Fruit fly (Drosophila melanogaster) whole organism, embryonic: ENCODE data around the gene Kua.

Experiments used
- B-H1 ChIP-seq: fragments of 200-800 bp; sonication (Bioruptor generic); IDR thresholded peaks from 3 replicates; pipeline ENCODE4 v1.3.6; 2022; ENCODE audit warnings: missing biosample characterization, missing genetic modification characterization
- CG10267 ChIP-seq: fragments of 200-800 bp; sonication (Bioruptor generic); optimal IDR thresholded peaks from 2 replicates; lab custom pipeline; 2018; ENCODE audit warnings: missing biosample characterization, mild to moderate bottlenecking, missing genetic modification characterization, moderate library complexity
- CG10565 ChIP-seq: fragments of 200-800 bp; sonication (Bioruptor generic); optimal IDR thresholded peaks from 3 replicates; lab custom pipeline; 2016; ENCODE audit warnings: missing biosample characterization, mild to moderate bottlenecking, missing genetic modification characterization
- CG11696 ChIP-seq: fragments of 200-800 bp; sonication (Bioruptor generic); IDR thresholded peaks from 2 replicates; pipeline ENCODE4 v1.3.6; 2022; ENCODE audit warnings: missing biosample characterization, missing genetic modification characterization
- CG12769 ChIP-seq: fragments of 200-800 bp; sonication (Bioruptor generic); optimal IDR thresholded peaks from 2 replicates; lab custom pipeline; 2019; ENCODE audit warnings: missing biosample characterization, mild to moderate bottlenecking, missing genetic modification characterization, moderate library complexity
- CG13123 ChIP-seq: fragments of 200-800 bp; sonication (Bioruptor generic); optimal IDR thresholded peaks from 2 replicates; lab custom pipeline; 2016; ENCODE audit warnings: missing biosample characterization, missing genetic modification characterization
- CG13296 ChIP-seq: fragments of 200-800 bp; sonication (Bioruptor generic); optimal IDR thresholded peaks from 3 replicates; lab custom pipeline; 2018; ENCODE audit warnings: missing biosample characterization, mild to moderate bottlenecking, missing genetic modification characterization
- CG13424 ChIP-seq: fragments of 200-800 bp; sonication (Bioruptor generic); optimal IDR thresholded peaks from 2 replicates; lab custom pipeline; 2019; ENCODE audit warnings: missing biosample characterization, mild to moderate bottlenecking, missing genetic modification characterization, moderate library complexity
- CG13624 ChIP-seq: fragments of 200-800 bp; sonication (Bioruptor generic); optimal IDR thresholded peaks from 2 replicates; lab custom pipeline; 2016; ENCODE audit warnings: missing biosample characterization, missing genetic modification characterization
- CG14441 ChIP-seq: fragments of 200-800 bp; sonication (Bioruptor generic); IDR thresholded peaks from 2 replicates; pipeline ENCODE4 v1.3.6; 2022; ENCODE audit warnings: missing biosample characterization, missing genetic modification characterization
- CG1603 ChIP-seq: fragments of 200-800 bp; sonication (Bioruptor generic); optimal IDR thresholded peaks from 2 replicates; lab custom pipeline; 2019; ENCODE audit warnings: missing biosample characterization, mild to moderate bottlenecking, missing genetic modification characterization, moderate library complexity
- CG16863 ChIP-seq: fragments of 200-800 bp; sonication (Bioruptor generic); optimal IDR thresholded peaks from 3 replicates; lab custom pipeline; 2016; ENCODE audit warnings: missing biosample characterization, missing genetic modification characterization
- CG17568 ChIP-seq: fragments of 200-800 bp; sonication (Bioruptor generic); optimal IDR thresholded peaks from 2 replicates; lab custom pipeline; 2018; ENCODE audit warnings: missing biosample characterization, mild to moderate bottlenecking, missing genetic modification characterization, moderate library complexity
- CG17912 ChIP-seq: fragments of 200-800 bp; sonication (Bioruptor generic); optimal IDR thresholded peaks from 2 replicates; lab custom pipeline; 2018; ENCODE audit warnings: missing biosample characterization, mild to moderate bottlenecking, missing genetic modification characterization
- CG2678 ChIP-seq: fragments of 200-800 bp; sonication (Bioruptor generic); optimal IDR thresholded peaks from 3 replicates; lab custom pipeline; 2019; ENCODE audit warnings: missing biosample characterization, mild to moderate bottlenecking, missing genetic modification characterization, moderate library complexity
- CG31388 ChIP-seq: fragments of 200-800 bp; sonication (Bioruptor generic); optimal IDR thresholded peaks from 2 replicates; lab custom pipeline; 2016; ENCODE audit warnings: missing biosample characterization, missing genetic modification characterization
- CG4328 ChIP-seq: fragments of 200-800 bp; sonication (Bioruptor generic); optimal IDR thresholded peaks from 3 replicates; lab custom pipeline; 2017; ENCODE audit warnings: missing biosample characterization, missing genetic modification reagents, missing genetic modification characterization
- CG4820 ChIP-seq: fragments of 200-800 bp; sonication (Bioruptor generic); optimal IDR thresholded peaks from 3 replicates; lab custom pipeline; 2016; ENCODE audit warnings: missing biosample characterization, missing genetic modification characterization
- CG6654 ChIP-seq: fragments of 200-800 bp; sonication (Bioruptor generic); optimal IDR thresholded peaks from 2 replicates; lab custom pipeline; 2017; ENCODE audit warnings: missing biosample characterization, mild to moderate bottlenecking, missing genetic modification characterization
- CG8765 ChIP-seq: fragments of 200-800 bp; sonication (Bioruptor generic); IDR thresholded peaks from 2 replicates; pipeline ENCODE4 v1.3.6; 2022; ENCODE audit warnings: missing biosample characterization, missing genetic modification characterization
- CG9727 ChIP-seq: fragments of 200-800 bp; sonication (Bioruptor generic); optimal IDR thresholded peaks from 3 replicates; lab custom pipeline; 2017; ENCODE audit warnings: missing biosample characterization, mild to moderate bottlenecking, missing genetic modification characterization
- Deaf1 ChIP-seq: fragments of 200-800 bp; optimal IDR thresholded peaks from 3 replicates; lab custom pipeline; 2019; ENCODE audit warnings: missing biosample characterization, mild to moderate bottlenecking, missing genetic modification characterization, moderate library complexity
- Drgx ChIP-seq: fragments of 200-800 bp; sonication (Bioruptor generic); IDR thresholded peaks from 2 replicates; pipeline ENCODE4 v1.3.6; 2022; ENCODE audit warnings: missing biosample characterization, missing genetic modification characterization
- Eip74EF ChIP-seq, 2 experiments: fragments of 200-800 bp in 1 of 2; fragments of >200 bp in 1 of 2; sonication (Bioruptor generic) in 1 of 2; optimal IDR thresholded peaks; 2 replicates each; lab custom pipeline; 2017 to 2019; ENCODE audit warnings: missing biosample characterization in 2 of 2, missing genetic modification characterization in 2 of 2, mild to moderate bottlenecking in 1 of 2, moderate library complexity in 1 of 2
- Elba2 ChIP-seq: fragments of 200-800 bp; sonication (Bioruptor generic); optimal IDR thresholded peaks from 3 replicates; lab custom pipeline; 2016; ENCODE audit warnings: missing biosample characterization, missing genetic modification characterization
- Gug ChIP-seq: fragments of 200-800 bp; sonication (Bioruptor generic); IDR thresholded peaks from 4 replicates; pipeline ENCODE4 v1.3.6; 2022; ENCODE audit warnings: missing biosample characterization, missing genetic modification characterization
- HmgZ ChIP-seq: fragments of 200-800 bp; sonication (Bioruptor generic); optimal IDR thresholded peaks from 2 replicates; lab custom pipeline; 2018; ENCODE audit warnings: missing biosample characterization, mild to moderate bottlenecking, missing genetic modification characterization
- Med ChIP-seq: fragments of 200-800 bp; sonication (Bioruptor generic); peaks from one replicate; lab custom pipeline; 2016; ENCODE audit warnings: missing biosample characterization, missing genetic modification characterization, mild to moderate bottlenecking, inconsistent platforms, moderate library complexity
- PHDP ChIP-seq: fragments of 200-800 bp; sonication (Bioruptor generic); optimal IDR thresholded peaks from 3 replicates; lab custom pipeline; 2018; ENCODE audit warnings: missing biosample characterization, mild to moderate bottlenecking, missing genetic modification characterization, moderate library complexity
- Ravus ChIP-seq: fragments of 200-800 bp; sonication (Bioruptor generic); IDR thresholded peaks from 2 replicates; pipeline ENCODE4 v1.3.6; 2022; ENCODE audit warnings: missing biosample characterization, missing genetic modification characterization
- Xbp1 ChIP-seq: fragments of 200-800 bp; sonication (Bioruptor generic); optimal IDR thresholded peaks from 3 replicates; lab custom pipeline; 2016; ENCODE audit warnings: missing biosample characterization, mild to moderate bottlenecking, missing genetic modification characterization
- chinmo ChIP-seq: fragments of 200-800 bp; sonication (Bioruptor generic); IDR thresholded peaks from 4 replicates; pipeline ENCODE4 v1.3.6; 2022; ENCODE audit warnings: missing biosample characterization, missing genetic modification characterization; ENCODE audit not compliant: partially characterized antibody
- croc ChIP-seq: fragments of 200-800 bp; sonication (Bioruptor generic); conservative IDR thresholded peaks from 3 replicates; pipeline ENCODE4 v1.3.6; 2022; ENCODE audit warnings: missing biosample characterization, missing genetic modification characterization
- crol ChIP-seq: fragments of 200-800 bp; sonication (Bioruptor generic); IDR thresholded peaks from 2 replicates; pipeline ENCODE4 v1.3.6; 2022; ENCODE audit warnings: missing biosample characterization, missing genetic modification characterization
- fd102C ChIP-seq: fragments of 200-800 bp; sonication (Bioruptor generic); optimal IDR thresholded peaks from 2 replicates; lab custom pipeline; 2018; ENCODE audit warnings: missing biosample characterization, mild to moderate bottlenecking, missing genetic modification characterization, moderate library complexity
- gem ChIP-seq: fragments of 200-800 bp; sonication (Bioruptor generic); optimal IDR thresholded peaks from 2 replicates; lab custom pipeline; 2019; ENCODE audit warnings: missing biosample characterization, mild to moderate bottlenecking, missing genetic modification characterization, moderate library complexity
- grau ChIP-seq: fragments of 200-800 bp; optimal IDR thresholded peaks from 3 replicates; lab custom pipeline; 2019; ENCODE audit warnings: missing biosample characterization, mild to moderate bottlenecking, missing genetic modification characterization, moderate library complexity
- grn ChIP-seq: fragments of 200-800 bp; sonication (Bioruptor generic); optimal IDR thresholded peaks from 3 replicates; lab custom pipeline; 2017; ENCODE audit warnings: missing biosample characterization, missing genetic modification characterization
- onecut ChIP-seq: fragments of 200-800 bp; sonication (Bioruptor generic); IDR thresholded peaks from 2 replicates; pipeline ENCODE4 v1.3.6; 2022; ENCODE audit warnings: missing biosample characterization, missing genetic modification characterization
- pb ChIP-seq: fragments of 200-800 bp; sonication (Bioruptor generic); optimal IDR thresholded peaks from 3 replicates; lab custom pipeline; 2016; ENCODE audit warnings: missing biosample characterization, missing genetic modification characterization
- pita ChIP-seq: fragments of 200-800 bp; sonication (Bioruptor generic); optimal IDR thresholded peaks from 2 replicates; lab custom pipeline; 2017; ENCODE audit warnings: missing biosample characterization, mild to moderate bottlenecking, missing genetic modification characterization
- ro ChIP-seq: fragments of 200-800 bp; sonication (Bioruptor generic); IDR thresholded peaks from 2 replicates; pipeline ENCODE4 v1.3.6; 2022; ENCODE audit warnings: missing biosample characterization, missing genetic modification characterization
- sens ChIP-seq: fragments of 200-800 bp; sonication (Bioruptor generic); peaks from one replicate; lab custom pipeline; 2016; ENCODE audit warnings: missing biosample characterization, missing genetic modification characterization
- shn ChIP-seq: fragments of 200-800 bp; sonication (Bioruptor generic); optimal IDR thresholded peaks from 3 replicates; lab custom pipeline; 2016; ENCODE audit warnings: missing biosample characterization, missing genetic modification characterization
- sima ChIP-seq: fragments of 200-800 bp; sonication (Bioruptor generic); optimal IDR thresholded peaks from 2 replicates; lab custom pipeline; 2016; ENCODE audit warnings: missing biosample characterization, missing genetic modification characterization
- tup ChIP-seq: fragments of 200-800 bp; sonication (Bioruptor generic); optimal IDR thresholded peaks from 2 replicates; lab custom pipeline; 2016; ENCODE audit warnings: missing biosample characterization, mild to moderate bottlenecking, missing genetic modification characterization, moderate library complexity
- vvl ChIP-seq: fragments of 200-800 bp; sonication (Bioruptor generic); IDR thresholded peaks from 2 replicates; pipeline ENCODE4 v1.3.6; 2022; ENCODE audit warnings: missing biosample characterization, missing genetic modification characterization
- wdn ChIP-seq: fragments of 200-800 bp; sonication (Bioruptor generic); IDR thresholded peaks from 2 replicates; pipeline ENCODE4 v1.3.6; 2022; ENCODE audit warnings: missing biosample characterization, missing genetic modification characterization
- zen ChIP-seq: fragments of 200-800 bp; sonication (Bioruptor generic); optimal IDR thresholded peaks from 3 replicates; lab custom pipeline; 2018; ENCODE audit warnings: missing biosample characterization, mild to moderate bottlenecking, missing genetic modification characterization, moderate library complexity
- zfh1 ChIP-seq: fragments of 200-800 bp; sonication (Bioruptor generic); IDR thresholded peaks from 3 replicates; pipeline ENCODE4 v1.3.6; 2022; ENCODE audit warnings: missing biosample characterization, missing genetic modification characterization

The Kua gene

DNA sequence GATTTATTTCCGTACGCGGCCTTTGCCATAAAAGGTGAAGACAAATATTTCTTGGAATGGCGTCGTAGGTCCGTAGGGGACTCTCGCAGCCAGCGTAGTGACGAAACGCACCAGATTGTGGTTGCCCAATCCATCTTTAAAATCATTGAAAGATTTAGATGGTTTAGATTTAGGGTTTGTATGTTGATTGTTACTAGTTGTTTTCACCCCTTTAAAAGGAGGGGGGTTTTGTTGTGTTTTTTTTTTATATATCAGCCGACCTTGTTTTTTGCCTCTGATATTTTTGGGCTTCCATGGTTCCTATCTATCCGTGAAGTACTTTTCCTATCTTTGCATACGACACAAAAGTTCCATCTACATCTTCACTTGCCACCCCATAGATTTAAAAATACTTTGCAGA, 18.5 kb upstream of the Kua start (continued):
- TF ChIP-seq CG10267 (tag; lab: Kevin White, UChicago) (no peak), CG13624 (GFP tag; lab: Kevin White, UChicago) (peak; percentile 68), CG1603 (tag; lab: Kevin White, UChicago) (no peak), CG9727 (peak; percentile 38), CG2678 (tag; lab: Kevin White, UChicago) (peak; percentile 46), Gug (GFP tag; lab: Robert Waterston, UW) (0 out of 4 replicates have a peak, but pooled peaks have one; percentile 20), shn (no peak), grn (GFP tag; lab: Kevin White, UChicago) (peak; percentile 41)

- TF ChIP-seq Drgx (GFP tag; lab: Robert Waterston, UW) (no peak), Ravus (GFP tag; lab: Robert Waterston, UW) (no peak), CG13123 (GFP tag; lab: Kevin White, UChicago) (no peak), CG14441 (GFP tag; lab: Robert Waterston, UW) (no peak), Elba2 (GFP tag; lab: Kevin White, UChicago) (no peak), sima (GFP tag; lab: Kevin White, UChicago) (no peak), HmgZ (no peak), grau (no peak), chinmo (0 out of 4 replicates have a peak, but pooled peaks have one; percentile 70), pb (no peak), sens (peak; percentile 15), fd102C (GFP tag; lab: Kevin White, UChicago) (no peak), B-H1 (no peak), CG11696 (no peak), crol (no peak), CG6654 (no peak), CG10565 (no peak), zfh1 (GFP tag; lab: Robert Waterston, UW) (no peak), CG17568 (GFP tag; lab: Kevin White, UChicago) (no peak), PHDP (tag; lab: Kevin White, UChicago) (no peak), zen (tag; lab: Kevin White, UChicago) (no peak), CG16863 (GFP tag; lab: Kevin White, UChicago) (no peak), CG4328 (GFP tag; lab: Kevin White, UChicago) (no peak), CG17912 (GFP tag; lab: Kevin White, UChicago) (no peak), CG13424 (tag; lab: Kevin White, UChicago) (no peak), Med (GFP tag; lab: Kevin White, UChicago) (peak; percentile 21), vvl (peak; percentile 74), CG12769 (tag; lab: Kevin White, UChicago) (peak; percentile 8), CG8765 (no peak), tup (GFP tag; lab: Kevin White, UChicago) (no peak)
Measured at dm6 chr2L:20080772-20081171, 16.6 kb upstream of the Kua start.

- no peak for TF ChIP-seq ro (GFP tag; lab: Robert Waterston, UW)
- TF ChIP-seq wdn (GFP tag; lab: Robert Waterston, UW): peak; percentile 47; the same call in 1 of the 2 replicates
- no peak for TF ChIP-seq pita
- TF ChIP-seq onecut (GFP tag; lab: Robert Waterston, UW): no peak
- TF ChIP-seq CG31388 (GFP tag; lab: Kevin White, UChicago): no peak
- no peak for TF ChIP-seq CG4820 (GFP tag; lab: Kevin White, UChicago)
- TF ChIP-seq Eip74EF (GFP tag; optimal IDR thresholded peaks at IDR 0.05; lab: Kevin White, UChicago): peak in 1 of 2 experiments; percentile 61
- peak; percentile 6 for TF ChIP-seq gem (tag; lab: Kevin White, UChicago)
- peak; percentile 16 for TF ChIP-seq Deaf1 (tag; lab: Kevin White, UChicago)
- peak; percentile 35 for TF ChIP-seq Xbp1 (GFP tag; lab: Kevin White, UChicago)
- TF ChIP-seq CG13296 (GFP tag; lab: Kevin White, UChicago): peak; percentile 9
- 0 out of 4 replicates have a peak, but pooled peaks have one; percentile 45 for TF ChIP-seq chinmo
- TF ChIP-seq croc (GFP tag; lab: Robert Waterston, UW): no peak
Measured at dm6 chr2L:20082155-20082964, 15.0 kb upstream of the Kua start.
